Worm (Caenorhabditis elegans) whole organism, late embryonic: ENCODE data around the gene ddx-19.
A peak's percentile ranks its signal among the peaks of the same experiment; 100 is the strongest.

Experiments used
- C08G9.2 ChIP-seq: sonication (generic microtip); optimal IDR thresholded peaks from 2 replicates; lab custom pipeline; 2016; ENCODE audit warnings: mild to moderate bottlenecking, missing genetic modification characterization, moderate library complexity, missing compliant biosample characterization
- F13H6.1 ChIP-seq: sonication (generic microtip); optimal IDR thresholded peaks from 2 replicates; lab custom pipeline; 2016; ENCODE audit warnings: missing genetic modification characterization, missing compliant biosample characterization
- K02D7.2 ChIP-seq: sonication (generic microtip); optimal IDR thresholded peaks from 2 replicates; lab custom pipeline; 2017; ENCODE audit warnings: mild to moderate bottlenecking, missing genetic modification characterization, missing compliant biosample characterization
- T23F11.4 ChIP-seq: fragments of 200-800 bp; sonication (Bioruptor generic); optimal IDR thresholded peaks from 2 replicates; lab custom pipeline; 2018; ENCODE audit warnings: mild to moderate bottlenecking, missing genetic modification characterization, missing compliant biosample characterization
- ceh-14 ChIP-seq: sonication (generic microtip); optimal IDR thresholded peaks from 2 replicates; lab custom pipeline; 2016; ENCODE audit warnings: missing genotype, missing genetic modification characterization, missing compliant biosample characterization
- ceh-18 ChIP-seq: sonication (generic microtip); optimal IDR thresholded peaks from 2 replicates; lab custom pipeline; 2016; ENCODE audit warnings: missing genetic modification characterization, missing compliant biosample characterization
- ceh-2 ChIP-seq: sonication (generic microtip); optimal IDR thresholded peaks from 2 replicates; lab custom pipeline; 2016; ENCODE audit warnings: missing genotype, missing genetic modification characterization, missing compliant biosample characterization
- ceh-22 ChIP-seq: sonication (generic microtip); optimal IDR thresholded peaks from 2 replicates; lab custom pipeline; 2017; ENCODE audit warnings: missing biosample characterization, missing genetic modification characterization
- ceh-24 ChIP-seq: sonication (generic microtip); optimal IDR thresholded peaks from 2 replicates; lab custom pipeline; 2016; ENCODE audit warnings: mild to moderate bottlenecking, missing genetic modification characterization, missing compliant biosample characterization
- ceh-30 ChIP-seq: fragments of 150-350 bp; optimal IDR thresholded peaks from 2 replicates; lab custom pipeline; 2014; ENCODE audit warnings: missing biosample characterization, missing genetic modification characterization
- ceh-31 ChIP-seq: sonication (generic microtip); optimal IDR thresholded peaks from 2 replicates; lab custom pipeline; 2016; ENCODE audit warnings: missing genetic modification characterization, missing compliant biosample characterization
- ceh-34 ChIP-seq: sonication (generic microtip); optimal IDR thresholded peaks from 2 replicates; lab custom pipeline; 2016; ENCODE audit warnings: mild to moderate bottlenecking, missing genetic modification characterization, missing compliant biosample characterization
- ceh-45 ChIP-seq: fragments of 200-800 bp; sonication (Bioruptor generic); IDR thresholded peaks from 2 replicates; pipeline ENCODE4 v1.3.6; 2022; ENCODE audit warnings: missing genetic modification reagents, missing genetic modification characterization, missing compliant biosample characterization
- ceh-9 ChIP-seq: sonication (generic microtip); optimal IDR thresholded peaks from 2 replicates; lab custom pipeline; 2016; ENCODE audit warnings: mild to moderate bottlenecking, missing genetic modification characterization, inconsistent platforms, missing compliant biosample characterization
- che-1 ChIP-seq: sonication (generic microtip); optimal IDR thresholded peaks from 2 replicates; lab custom pipeline; 2016; ENCODE audit warnings: mild to moderate bottlenecking, missing genetic modification characterization, missing compliant biosample characterization
- dve-1 ChIP-seq: sonication (generic microtip); optimal IDR thresholded peaks from 2 replicates; lab custom pipeline; 2017; ENCODE audit warnings: antibody characterized with exemption, mild to moderate bottlenecking, missing genetic modification characterization, missing compliant biosample characterization
- elt-2 ChIP-seq: sonication (generic microtip); optimal IDR thresholded peaks from 2 replicates; lab custom pipeline; 2016; ENCODE audit warnings: missing genetic modification reagents, missing genetic modification characterization, missing compliant biosample characterization
- elt-4 ChIP-seq: sonication (generic microtip); optimal IDR thresholded peaks from 2 replicates; lab custom pipeline; 2016; ENCODE audit warnings: missing genetic modification characterization, missing compliant biosample characterization
- ets-4 ChIP-seq: sonication (generic microtip); optimal IDR thresholded peaks from 2 replicates; lab custom pipeline; 2016; ENCODE audit warnings: missing genetic modification characterization, missing compliant biosample characterization
- eyg-1 ChIP-seq: sonication (generic microtip); optimal IDR thresholded peaks from 2 replicates; lab custom pipeline; 2016; ENCODE audit warnings: missing genotype, missing genetic modification characterization, missing compliant biosample characterization
- fax-1 ChIP-seq: sonication (generic microtip); optimal IDR thresholded peaks from 2 replicates; lab custom pipeline; 2016; ENCODE audit warnings: missing genotype, missing genetic modification characterization, missing compliant biosample characterization
- fkh-10 ChIP-seq: fragments of 150-350 bp; optimal IDR thresholded peaks from 2 replicates; lab custom pipeline; 2014; ENCODE audit warnings: missing biosample characterization, missing genetic modification reagents, missing genetic modification characterization
- fkh-6 ChIP-seq: sonication (generic microtip); optimal IDR thresholded peaks from 2 replicates; lab custom pipeline; 2016; ENCODE audit warnings: missing genetic modification characterization, missing compliant biosample characterization
- gmeb-2 ChIP-seq: sonication (generic microtip); optimal IDR thresholded peaks from 2 replicates; lab custom pipeline; 2016; ENCODE audit warnings: missing genetic modification characterization, inconsistent platforms, missing compliant biosample characterization
- hlh-13 ChIP-seq: fragments of 200-800 bp; sonication (Bioruptor generic); optimal IDR thresholded peaks from 2 replicates; lab custom pipeline; 2018; ENCODE audit warnings: mild to moderate bottlenecking, missing genetic modification characterization, missing compliant biosample characterization
- hlh-15 ChIP-seq: sonication (generic microtip); optimal IDR thresholded peaks from 2 replicates; lab custom pipeline; 2016; ENCODE audit warnings: missing genetic modification characterization, missing compliant biosample characterization
- lim-6 ChIP-seq: sonication (generic microtip); optimal IDR thresholded peaks from 2 replicates; lab custom pipeline; 2016; ENCODE audit warnings: missing genetic modification characterization, missing compliant biosample characterization
- lin-11 ChIP-seq: fragments of 200-800 bp; sonication (Bioruptor generic); optimal IDR thresholded peaks from 2 replicates; lab custom pipeline; 2018; ENCODE audit warnings: mild to moderate bottlenecking, missing genetic modification characterization, missing compliant biosample characterization
- mec-3 ChIP-seq: sonication (generic microtip); optimal IDR thresholded peaks from 2 replicates; lab custom pipeline; 2016; ENCODE audit warnings: borderline replicate concordance, missing genetic modification characterization, missing compliant biosample characterization
- nfya-1 ChIP-seq: sonication (generic microtip); optimal IDR thresholded peaks from 2 replicates; lab custom pipeline; 2017; ENCODE audit warnings: missing genetic modification characterization, mild to moderate bottlenecking, missing compliant biosample characterization, antibody characterized with exemption, moderate library complexity
- npax-4 ChIP-seq: sonication (generic microtip); optimal IDR thresholded peaks from 2 replicates; lab custom pipeline; 2016; ENCODE audit warnings: missing genetic modification characterization, missing compliant biosample characterization
- odd-2 ChIP-seq: sonication (generic microtip); optimal IDR thresholded peaks from 2 replicates; lab custom pipeline; 2017; ENCODE audit warnings: antibody characterized with exemption, mild to moderate bottlenecking, missing genetic modification characterization, missing compliant biosample characterization
- pat-9 ChIP-seq: fragments of 200-800 bp; sonication (Bioruptor generic); optimal IDR thresholded peaks from 2 replicates; lab custom pipeline; 2018; ENCODE audit warnings: mild to moderate bottlenecking, missing genetic modification characterization, moderate library complexity, missing compliant biosample characterization
- pax-1 ChIP-seq: fragments of 150-350 bp; optimal IDR thresholded peaks from 2 replicates; lab custom pipeline; 2014; ENCODE audit warnings: missing biosample characterization, missing genetic modification characterization
- pha-4 ChIP-seq: fragments of 150-350 bp; optimal IDR thresholded peaks from 2 replicates; lab custom pipeline; 2018; ENCODE audit warnings: missing biosample characterization, missing genetic modification reagents, missing genetic modification characterization
- rnt-1 ChIP-seq: sonication (generic microtip); optimal IDR thresholded peaks from 2 replicates; lab custom pipeline; 2016; ENCODE audit warnings: missing genetic modification characterization, missing compliant biosample characterization
- sdc-2 ChIP-seq: sonication (generic microtip); optimal IDR thresholded peaks from 2 replicates; lab custom pipeline; 2016; ENCODE audit warnings: missing genotype, missing genetic modification characterization, missing compliant biosample characterization
- sox-2 ChIP-seq: fragments of 200-800 bp; sonication (Bioruptor generic); IDR thresholded peaks from 2 replicates; pipeline ENCODE4 v1.3.6; 2022; ENCODE audit warnings: missing genetic modification reagents, missing genetic modification characterization, missing compliant biosample characterization
- sox-4 ChIP-seq: sonication (generic microtip); optimal IDR thresholded peaks from 2 replicates; lab custom pipeline; 2017; ENCODE audit warnings: mild to moderate bottlenecking, missing genetic modification characterization, inconsistent platforms, missing compliant biosample characterization
- tbx-2 ChIP-seq: sonication (generic microtip); optimal IDR thresholded peaks from 2 replicates; lab custom pipeline; 2016; ENCODE audit warnings: missing genetic modification characterization, missing compliant biosample characterization
- tbx-7 ChIP-seq: sonication (generic microtip); optimal IDR thresholded peaks from 2 replicates; lab custom pipeline; 2016; ENCODE audit warnings: missing genotype, missing genetic modification characterization, missing compliant biosample characterization
- unc-3 ChIP-seq, 2 experiments: fragments of 200-800 bp in 1 of 2; sonication (Bioruptor generic) in 1 of 2; sonication (generic microtip) in 1 of 2; conservative IDR thresholded peaks in 1 of 2; optimal IDR thresholded peaks in 1 of 2; 2 replicates each; pipeline versions ENCODE4 v1.3.6 to Lab custom; 2016 to 2022; ENCODE audit warnings: missing compliant biosample characterization in 2 of 2, missing genetic modification characterization in 2 of 2, missing genetic modification reagents in 1 of 2
- unc-42 ChIP-seq: sonication (generic microtip); optimal IDR thresholded peaks from 2 replicates; lab custom pipeline; 2016; ENCODE audit warnings: missing genotype, missing genetic modification characterization, missing compliant biosample characterization
- unc-55 ChIP-seq: sonication (generic microtip); optimal IDR thresholded peaks from 2 replicates; lab custom pipeline; 2017; ENCODE audit warnings: missing biosample characterization, missing genetic modification reagents, missing genetic modification characterization
- unc-86 ChIP-seq: sonication (generic microtip); optimal IDR thresholded peaks from 2 replicates; lab custom pipeline; 2016; ENCODE audit warnings: missing genetic modification characterization, missing compliant biosample characterization
- zip-5 ChIP-seq: sonication (generic microtip); optimal IDR thresholded peaks from 2 replicates; lab custom pipeline; 2016; ENCODE audit warnings: missing genetic modification characterization, missing compliant biosample characterization
- ztf-16 ChIP-seq: sonication (generic microtip); optimal IDR thresholded peaks from 2 replicates; lab custom pipeline; 2017; ENCODE audit warnings: missing genetic modification characterization, missing compliant biosample characterization

The ddx-19 gene

ce11 chrII:8926451-8926850 lies 41.8 kb downstream of the ddx-19 start, which contains the start of gene B0457.2:
TSS of gene B0457.2 (minus strand) at chrII:8926551.
- TF ChIP-seq lim-6 (tag; lab: Kevin White, UChicago) (no peak), K02D7.2 (tag; lab: Kevin White, UChicago) (no peak), gmeb-2 (tag; lab: Kevin White, UChicago) (no peak), hlh-13 (GFP tag; lab: Kevin White, UChicago) (no peak), ceh-9 (no peak), pat-9 (tag; lab: Kevin White, UChicago) (no peak)

DNA sequence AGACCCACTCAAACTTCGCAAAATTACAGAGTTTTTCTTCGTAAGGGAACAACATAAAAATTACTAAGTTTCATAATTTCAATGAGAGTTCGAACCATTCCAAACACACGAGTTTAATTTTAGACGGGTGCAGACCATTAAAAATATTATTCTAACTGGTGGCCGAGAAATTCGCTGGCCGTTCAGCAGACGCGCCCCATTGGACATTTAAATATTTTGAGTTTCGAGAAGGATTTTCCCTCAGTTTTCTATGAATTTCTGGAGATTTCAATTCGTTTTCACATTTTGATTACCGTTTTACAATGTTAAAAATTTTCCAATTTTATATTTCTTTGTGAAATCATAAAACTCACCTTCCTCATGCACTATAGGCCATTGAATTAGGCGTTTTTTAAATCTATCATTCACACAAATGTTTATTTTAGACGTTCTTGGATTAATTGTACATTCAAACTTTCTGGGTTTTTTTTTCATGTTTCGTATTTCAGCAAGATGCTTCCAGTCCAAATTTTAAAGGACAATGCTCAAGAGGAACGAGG lies 42.6 kb downstream of the ddx-19 start, which contains the start of gene cct-2:
cct-2 (plus strand) TSS at position 489 of the 539 bp plus-strand sequence.
- TF ChIP-seq unc-3 (GFP tag; conservative IDR thresholded peaks at IDR 0.05; lab: Robert Waterston, UW) (no peak), unc-3 (tag; optimal IDR thresholded peaks at IDR 0.05; lab: Kevin White, UChicago) (no peak), ceh-45 (GFP tag; lab: Robert Waterston, UW) (no peak), zip-5 (no peak), hlh-15 (no peak), fkh-10 (no peak), fax-1 (tag; lab: Kevin White, UChicago) (no peak), ceh-22 (no peak), ceh-24 (tag; lab: Kevin White, UChicago) (no peak), gmeb-2 (tag; lab: Kevin White, UChicago) (no peak), odd-2 (no peak), T23F11.4 (GFP tag; lab: Kevin White, UChicago) (no peak), sdc-2 (tag; lab: Kevin White, UChicago) (no peak), rnt-1 (tag; lab: Kevin White, UChicago) (peak; percentile 38), ztf-16 (tag; lab: Kevin White, UChicago) (peak; percentile 2), che-1 (tag; lab: Kevin White, UChicago) (no peak), nfya-1 (no peak), sox-2 (GFP tag; lab: Robert Waterston, UW) (no peak), tbx-7 (tag; lab: Kevin White, UChicago) (peak; percentile 70), lin-11 (tag; lab: Kevin White, UChicago) (no peak), K02D7.2 (tag; lab: Kevin White, UChicago) (no peak), F13H6.1 (tag; lab: Kevin White, UChicago) (no peak), C08G9.2 (tag; lab: Kevin White, UChicago) (peak; percentile 70), hlh-13 (GFP tag; lab: Kevin White, UChicago) (no peak), sox-4 (tag; lab: Kevin White, UChicago) (no peak), ets-4 (tag; lab: Kevin White, UChicago) (peak; percentile 59), mec-3 (tag; lab: Kevin White, UChicago) (no peak), fkh-6 (tag; lab: Kevin White, UChicago) (peak; percentile 26), npax-4 (tag; lab: Kevin White, UChicago) (no peak), unc-42 (peak; percentile 14), ceh-18 (tag; lab: Kevin White, UChicago) (peak; percentile 35), elt-4 (tag; lab: Kevin White, UChicago) (no peak), eyg-1 (tag; lab: Kevin White, UChicago) (no peak), pax-1 (tag; lab: Kevin White, UChicago) (no peak), ceh-14 (tag; lab: Kevin White, UChicago) (no peak), dve-1 (tag; lab: Kevin White, UChicago) (no peak), ceh-34 (tag; lab: Kevin White, UChicago) (peak; percentile 20), unc-86 (tag; lab: Kevin White, UChicago) (no peak), pha-4 (tag; lab: Kevin White, UChicago) (no peak), ceh-31 (tag; lab: Kevin White, UChicago) (peak; percentile 86), elt-2 (tag; lab: Kevin White, UChicago) (peak; percentile 17), ceh-2 (tag; lab: Kevin White, UChicago) (peak; percentile 46), tbx-2 (tag; lab: Kevin White, UChicago) (peak; percentile 63), ceh-9 (no peak), unc-55 (GFP tag; lab: Kevin White, UChicago) (no peak), ceh-30 (tag; lab: Kevin White, UChicago) (no peak)
